Worm (Caenorhabditis elegans): ENCODE results near the gene zchc-1A.

Gene zchc-1A

ce11 chrX:5165037-5165436, 9.1 kb upstream of the zchc-1A start, which contains the start of gene mans-3 (continued):
- TF ChIP-seq ceh-20 (GFP tag; IDR thresholded peaks at IDR 0.05) (peak; percentile 81; the same call in 1 of the 2 replicates), nhr-102 (tag; optimal IDR thresholded peaks at IDR 0.05) (peak; percentile 94), fkh-10 (GFP tag; optimal IDR thresholded peaks at IDR 0.05) (peak; percentile 90), dmd-8 (GFP tag; IDR thresholded peaks at IDR 0.05) (no peak), ama-1 (optimal IDR thresholded peaks at IDR 0.05) (no peak), unc-62 (GFP tag; optimal IDR thresholded peaks at IDR 0.05 in 1 of 2) (peak in 1 of 2 experiments; percentile 84), unc-62 (tag; optimal IDR thresholded peaks at IDR 0.05) (no peak), nhr-77 (tag; optimal IDR thresholded peaks at IDR 0.05) (peak; percentile 92), nhr-111 (GFP tag; optimal IDR thresholded peaks at IDR 0.05) (no peak), lin-15B (tag; optimal IDR thresholded peaks at IDR 0.05) (no peak), D1046.2 (GFP tag; IDR thresholded peaks at IDR 0.05) (no peak), duxl-1 (tag; optimal IDR thresholded peaks at IDR 0.05; ENCODE audit: poor library complexity) (peak; percentile 84), pqm-1 (tag; optimal IDR thresholded peaks at IDR 0.05) (peak; percentile 37), unc-130 (GFP tag; optimal IDR thresholded peaks at IDR 0.05) (no peak), hmg-1.1 (GFP tag; IDR thresholded peaks at IDR 0.05) (peak; percentile 90), tra-1 (GFP tag; IDR thresholded peaks at IDR 0.05) (peak; percentile 82), ctbp-1 (GFP tag; IDR thresholded peaks at IDR 0.05) (no peak; the same call in 1 of the 2 replicates), Y105C5A.15 (GFP tag; IDR thresholded peaks at IDR 0.05) (no peak), mxl-2 (GFP tag; conservative IDR thresholded peaks at IDR 0.05) (peak; percentile 96), dpl-1 (GFP tag; optimal IDR thresholded peaks at IDR 0.05) (peak; percentile 79), lir-3 (tag; optimal IDR thresholded peaks at IDR 0.05) (no peak), R02D3.7 (tag; optimal IDR thresholded peaks at IDR 0.05) (no peak), F44E2.7 (GFP tag; IDR thresholded peaks at IDR 0.05) (no peak), nhr-6 (tag; optimal IDR thresholded peaks at IDR 0.05) (peak; percentile 94), spr-1 (tag; optimal IDR thresholded peaks at IDR 0.05) (peak; percentile 88), mes-2 (tag; optimal IDR thresholded peaks at IDR 0.05; ENCODE audit: poor library complexity, severe bottlenecking) (no peak), nhr-41 (GFP tag; IDR thresholded peaks at IDR 0.05) (peak; percentile 38; the same call in 1 of the 2 replicates), madf-5 (GFP tag; IDR thresholded peaks at IDR 0.05) (no peak), lin-13 (GFP tag; optimal IDR thresholded peaks at IDR 0.05) (peak; percentile 80), Y5F2A.4 (GFP tag; optimal IDR thresholded peaks at IDR 0.05) (no peak), php-3 (GFP tag; IDR thresholded peaks at IDR 0.05) (no peak; the same call in 1 of the 2 replicates), egl-27 (tag; optimal IDR thresholded peaks at IDR 0.05) (no peak), lin-39 (tag; optimal IDR thresholded peaks at IDR 0.05) (no peak), dmd-6 (GFP tag; IDR thresholded peaks at IDR 0.05) (peak; percentile 95), Y75B8A.6 (GFP tag; IDR thresholded peaks at IDR 0.05) (no peak), hlh-30 (tag; optimal IDR thresholded peaks at IDR 0.05; ENCODE audit: insufficient read depth) (peak; percentile 96), unc-39 (tag; optimal IDR thresholded peaks at IDR 0.05) (no peak), zip-2 (tag; optimal IDR thresholded peaks at IDR 0.05) (peak; percentile 73), lin-38 (GFP tag; IDR thresholded peaks at IDR 0.05) (no peak), pha-4 (GFP tag; IDR thresholded peaks at IDR 0.05) (peak; percentile 89), pha-4 (tag; optimal IDR thresholded peaks at IDR 0.05) (peak; percentile 40), mdl-1 (tag; optimal IDR thresholded peaks at IDR 0.05) (peak; percentile 92 to 100), saeg-2 (GFP tag; IDR thresholded peaks at IDR 0.05) (0 out of 2 replicates have a peak, but pooled peaks have one; percentile 35), sdz-12 (GFP tag; optimal IDR thresholded peaks at IDR 0.05) (no peak), Y48G9A.11 (GFP tag; IDR thresholded peaks at IDR 0.05) (no peak), T26A8.4 (GFP tag; IDR thresholded peaks at IDR 0.05) (no peak), egl-43 (GFP tag; IDR thresholded peaks at IDR 0.05) (no peak), nhr-11 (tag; optimal IDR thresholded peaks at IDR 0.05) (peak; percentile 90), snpc-4 (tag; optimal IDR thresholded peaks at IDR 0.05) (no peak), mdt-29 (GFP tag; IDR thresholded peaks at IDR 0.05) (no peak), F37D6.2 (tag; optimal IDR thresholded peaks at IDR 0.05) (peak; percentile 87)
